Worm (Caenorhabditis elegans) whole organism, L4 larva: ENCODE data around the gene nucl-1.

Experiments
- ama-1 ChIP-seq: fragments of 150-350 bp; optimal IDR thresholded peaks from 2 replicates; lab custom pipeline; 2014; ENCODE audit warnings: inconsistent platforms, mixed read lengths
- dve-1 ChIP-seq: sonication (generic microtip); optimal IDR thresholded peaks from 2 replicates; lab custom pipeline; 2017; ENCODE audit warnings: antibody characterized with exemption, mild to moderate bottlenecking, missing genetic modification characterization, missing compliant biosample characterization; ENCODE audit not compliant: insufficient read depth
- fkh-10 ChIP-seq: fragments of 150-350 bp; optimal IDR thresholded peaks from 2 replicates; lab custom pipeline; 2014; ENCODE audit warnings: missing biosample characterization, missing genetic modification reagents, missing genetic modification characterization
- hlh-11 ChIP-seq: fragments of 200-800 bp; sonication (Bioruptor generic); optimal IDR thresholded peaks from 2 replicates; lab custom pipeline; 2018; ENCODE audit warnings: mild to moderate bottlenecking, missing genetic modification characterization, missing compliant biosample characterization
- pha-4 ChIP-seq, 2 experiments: fragments of 150-350 bp in 1 of 2; fragments of 200-800 bp in 1 of 2; sonication (Bioruptor generic) in 1 of 2; IDR thresholded peaks in 1 of 2; optimal IDR thresholded peaks in 1 of 2; 2 replicates each; pipeline versions ENCODE4 v1.3.6 to Lab custom; 2014 to 2022; ENCODE audit warnings: missing genetic modification characterization in 2 of 2, missing genetic modification reagents in 2 of 2, missing biosample characterization in 1 of 2, missing compliant biosample characterization in 1 of 2
- skn-1 ChIP-seq: fragments of 150-350 bp; optimal IDR thresholded peaks from 2 replicates; lab custom pipeline; 2014; ENCODE audit warnings: missing biosample characterization, missing genetic modification characterization
- snpc-4 ChIP-seq: fragments of 150-350 bp; optimal IDR thresholded peaks from 2 replicates; lab custom pipeline; 2014; ENCODE audit warnings: missing biosample characterization, missing genetic modification characterization
- unc-62 ChIP-seq, 3 experiments: fragments of 150-350 bp in 1 of 3; sonication (generic microtip); optimal IDR thresholded peaks in 2 of 3; peaks in 1 of 3; 1 replicate in 1 of 3; 2 replicates in 2 of 3; lab custom pipeline; 2014 to 2017; ENCODE audit warnings: missing biosample characterization in 3 of 3, missing genetic modification characterization in 3 of 3, missing genetic modification reagents in 3 of 3, missing genotype in 1 of 3

ce11 chrIV:8239584-8239983 is 49.7 kb downstream of the nucl-1 start:
- TF ChIP-seq hlh-11 (tag; lab: Kevin White, UChicago): no peak
- TF ChIP-seq skn-1 (tag; lab: Kevin White, UChicago): no peak
- TF ChIP-seq dve-1 (tag; lab: Kevin White, UChicago): no peak
- TF ChIP-seq unc-62 (GFP tag; optimal IDR thresholded peaks at IDR 0.05 in 1 of 2; lab: Kevin White, UChicago): peak in 1 of 2 experiments; percentile 55
- TF ChIP-seq unc-62 (tag; optimal IDR thresholded peaks at IDR 0.05; lab: Kevin White, UChicago): no peak
- no peak for TF ChIP-seq snpc-4 (tag; lab: Kevin White, UChicago)
- no peak for TF ChIP-seq ama-1 (lab: Kevin White, UChicago)
- no peak for TF ChIP-seq fkh-10 (GFP tag; lab: Kevin White, UChicago)
- TF ChIP-seq pha-4 (GFP tag; IDR thresholded peaks at IDR 0.05; lab: Robert Waterston, UW): no peak
- TF ChIP-seq pha-4 (tag; optimal IDR thresholded peaks at IDR 0.05; lab: Kevin White, UChicago): no peak
